Worm (Caenorhabditis elegans): ENCODE results near the gene F14H3.4.

The F14H3.4 gene

ce11 chrV:16031571-16031970 is 23.3 kb downstream of the F14H3.4 start, which contains the start of gene T10C6.7:
T10C6.7 (minus strand) TSS chrV:16031713.
- TF ChIP-seq nhr-237 (tag; optimal IDR thresholded peaks at IDR 0.05), result no peak
- no peak for TF ChIP-seq snpc-1.2 (GFP tag; IDR thresholded peaks at IDR 0.05)
- no peak for TF ChIP-seq ceh-44 (GFP tag; IDR thresholded peaks at IDR 0.05)
- no peak for TF ChIP-seq sdz-12 (GFP tag; optimal IDR thresholded peaks at IDR 0.05)
- no peak for TF ChIP-seq lin-15B (tag; optimal IDR thresholded peaks at IDR 0.05)
- no peak for TF ChIP-seq hmg-1.1 (GFP tag; IDR thresholded peaks at IDR 0.05)
- no peak for TF ChIP-seq egl-43 (GFP tag; IDR thresholded peaks at IDR 0.05)
- TF ChIP-seq unc-130 (GFP tag; optimal IDR thresholded peaks at IDR 0.05), result no peak
- TF ChIP-seq dve-1 (tag; optimal IDR thresholded peaks at IDR 0.05; ENCODE audit: insufficient read depth), result no peak
- TF ChIP-seq T26A8.4 (GFP tag; IDR thresholded peaks at IDR 0.05), result no peak
- TF ChIP-seq nhr-42 (GFP tag; IDR thresholded peaks at IDR 0.05), result no peak
- no peak for TF ChIP-seq lin-39 (tag; optimal IDR thresholded peaks at IDR 0.05)
- TF ChIP-seq Y5F2A.4 (GFP tag; optimal IDR thresholded peaks at IDR 0.05), result no peak
- TF ChIP-seq jun-1 (tag; optimal IDR thresholded peaks at IDR 0.05), result no peak
- no peak for TF ChIP-seq mxl-3 (GFP tag; optimal IDR thresholded peaks at IDR 0.05)

- TF ChIP-seq D1046.2 (GFP tag; IDR thresholded peaks at IDR 0.05) (no peak), Y75B8A.6 (GFP tag; IDR thresholded peaks at IDR 0.05) (no peak), ama-1 (optimal IDR thresholded peaks at IDR 0.05) (no peak), tag-97 (GFP tag; IDR thresholded peaks at IDR 0.05) (no peak), zip-11 (GFP tag; IDR thresholded peaks at IDR 0.05) (no peak), ZK337.2 (GFP tag; IDR thresholded peaks at IDR 0.05) (no peak), ctbp-1 (GFP tag; IDR thresholded peaks at IDR 0.05) (no peak), unc-130 (GFP tag; optimal IDR thresholded peaks at IDR 0.05) (no peak), dmd-9 (GFP tag; IDR thresholded peaks at IDR 0.05) (no peak), ztf-11 (tag; optimal IDR thresholded peaks at IDR 0.05) (no peak), arid-1 (GFP tag; conservative IDR thresholded peaks at IDR 0.05) (no peak), nhr-42 (GFP tag; IDR thresholded peaks at IDR 0.05) (no peak), rbr-2 (tag; optimal IDR thresholded peaks at IDR 0.05) (no peak), mdt-29 (GFP tag; IDR thresholded peaks at IDR 0.05) (no peak), daf-16 (GFP tag; optimal IDR thresholded peaks at IDR 0.05) (no peak), daf-16 (tag; optimal IDR thresholded peaks at IDR 0.05) (no peak), lin-38 (GFP tag; IDR thresholded peaks at IDR 0.05) (no peak), nhr-6 (tag; optimal IDR thresholded peaks at IDR 0.05) (no peak)
Observed at ce11 chrV:16029237-16029636, 25.6 kb downstream of the F14H3.4 start.

ce11 chrV:16024917-16025316 is 30.0 kb downstream of the F14H3.4 start:
- TF ChIP-seq lin-1 (GFP tag; IDR thresholded peaks at IDR 0.05) (no peak), set-16 (GFP tag; IDR thresholded peaks at IDR 0.05) (peak; percentile 67)

ce11 chrV:16024300-16024699 is 30.6 kb downstream of the F14H3.4 start, which contains the start of gene T10C6.6:
T10C6.6 (plus strand) TSS chrV:16024326.
- TF ChIP-seq egl-43 (GFP tag; IDR thresholded peaks at IDR 0.05) (no peak), F49E8.2 (tag; optimal IDR thresholded peaks at IDR 0.05; ENCODE audit: borderline replicate concordance) (peak; percentile 36), daf-19 (GFP tag; conservative IDR thresholded peaks at IDR 0.05) (0 out of 2 replicates have a peak, but pooled peaks have one; percentile 13), lin-38 (GFP tag; IDR thresholded peaks at IDR 0.05) (no peak; the same call in 1 of the 2 replicates), mep-1 (tag; optimal IDR thresholded peaks at IDR 0.05) (no peak), fkh-10 (GFP tag; optimal IDR thresholded peaks at IDR 0.05) (no peak), ZK546.5 (tag; optimal IDR thresholded peaks at IDR 0.05) (no peak), arid-1 (GFP tag; conservative IDR thresholded peaks at IDR 0.05) (0 out of 2 replicates have a peak, but pooled peaks have one; percentile 33), zip-2 (tag; optimal IDR thresholded peaks at IDR 0.05) (no peak), dpl-1 (GFP tag; optimal IDR thresholded peaks at IDR 0.05) (peak; percentile 8)
